Fruit fly (Drosophila melanogaster) Kc167 (cell line): ENCODE data around the gene CG10973.

Experiments used
- Myc ChIP-seq: fragments of >200 bp; optimal IDR thresholded peaks from 2 replicates; lab custom pipeline; 2017; ENCODE audit warnings: missing external identifiers
- Sin3A ChIP-seq: fragments of >200 bp; optimal IDR thresholded peaks from 2 replicates; lab custom pipeline; 2018; ENCODE audit warnings: missing external identifiers
- h ChIP-seq: fragments of >200 bp; optimal IDR thresholded peaks from 3 replicates; lab custom pipeline; 2018; ENCODE audit warnings: missing external identifiers
- insv ChIP-seq: fragments of >200 bp; optimal IDR thresholded peaks from 3 replicates; lab custom pipeline; 2018; ENCODE audit warnings: missing external identifiers
- psq ChIP-seq: fragments of >200 bp; optimal IDR thresholded peaks from 2 replicates; lab custom pipeline; 2017; ENCODE audit warnings: missing external identifiers
- ttk ChIP-seq: sonication (Bioruptor generic); optimal IDR thresholded peaks from 2 replicates; lab custom pipeline; 2017; ENCODE audit warnings: missing external identifiers

Gene CG10973

DNA sequence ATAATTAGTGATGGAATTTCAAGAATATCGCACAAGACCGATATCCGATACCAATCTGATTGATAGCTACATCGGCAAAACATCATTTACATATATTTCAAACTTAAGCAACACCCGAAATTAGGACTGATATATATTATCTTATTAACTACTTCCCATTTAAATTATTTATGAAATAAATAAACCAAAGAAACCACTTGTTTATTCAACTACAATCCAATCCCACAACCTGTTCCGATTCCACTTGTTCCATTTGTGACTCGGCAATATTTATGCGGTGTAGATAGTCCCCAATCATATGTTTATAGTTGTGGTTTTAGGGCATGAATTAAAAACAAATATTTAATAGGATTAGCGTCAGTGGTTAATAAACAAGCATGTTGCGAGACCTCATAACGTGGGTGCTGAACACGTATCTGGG, at the start of gene CG10973, which contains the start of gene Vps13D:
Gene CG10973 (minus strand): TSS at position 6 of the 421 bp plus-strand sequence.
Gene Vps13D (plus strand): TSS at position 281 of the 421 bp plus-strand sequence.
- no peak for TF ChIP-seq h
- no peak for TF ChIP-seq psq (lab: Kevin White, UChicago)
- TF ChIP-seq insv (lab: Kevin White, UChicago), result no peak
- no peak for TF ChIP-seq ttk

DNA sequence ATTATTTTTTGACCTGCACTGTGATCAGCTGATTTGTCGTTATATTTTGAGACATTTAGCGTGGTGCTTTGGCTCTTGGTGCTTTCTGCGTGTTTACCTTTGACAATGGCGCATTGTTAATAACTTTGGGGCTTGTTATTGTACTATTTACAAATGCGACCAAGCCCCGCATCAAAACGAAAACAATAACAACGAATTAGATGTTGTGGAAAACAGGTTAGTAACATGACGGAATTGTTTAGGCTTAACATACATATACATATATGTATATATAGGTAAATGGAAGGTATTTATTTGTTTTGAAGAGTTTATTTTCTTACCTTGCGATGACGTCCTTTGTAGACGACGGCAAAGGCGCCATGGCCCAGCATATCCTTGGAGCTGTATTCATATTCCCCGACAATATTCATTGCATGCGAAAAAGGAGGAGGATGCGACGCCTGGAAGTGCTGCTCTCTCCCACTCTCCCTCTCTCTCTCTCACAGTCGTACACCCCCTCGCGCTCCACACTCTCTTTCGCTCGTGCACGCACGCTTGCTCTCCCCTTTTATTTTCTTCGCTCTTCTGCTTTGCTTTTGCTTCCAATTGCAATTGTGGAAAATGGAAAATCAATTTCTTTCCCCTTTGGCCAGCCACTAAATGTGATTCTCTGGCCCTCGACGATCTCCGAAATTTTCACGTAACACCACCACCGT, 49.6 kb upstream of the CG10973 start:
- TF ChIP-seq insv (lab: Kevin White, UChicago) (no peak), ttk (no peak), psq (lab: Kevin White, UChicago) (no peak), h (no peak), Sin3A (lab: Kevin White, UChicago) (no peak), Myc (lab: Kevin White, UChicago) (no peak)

DNA sequence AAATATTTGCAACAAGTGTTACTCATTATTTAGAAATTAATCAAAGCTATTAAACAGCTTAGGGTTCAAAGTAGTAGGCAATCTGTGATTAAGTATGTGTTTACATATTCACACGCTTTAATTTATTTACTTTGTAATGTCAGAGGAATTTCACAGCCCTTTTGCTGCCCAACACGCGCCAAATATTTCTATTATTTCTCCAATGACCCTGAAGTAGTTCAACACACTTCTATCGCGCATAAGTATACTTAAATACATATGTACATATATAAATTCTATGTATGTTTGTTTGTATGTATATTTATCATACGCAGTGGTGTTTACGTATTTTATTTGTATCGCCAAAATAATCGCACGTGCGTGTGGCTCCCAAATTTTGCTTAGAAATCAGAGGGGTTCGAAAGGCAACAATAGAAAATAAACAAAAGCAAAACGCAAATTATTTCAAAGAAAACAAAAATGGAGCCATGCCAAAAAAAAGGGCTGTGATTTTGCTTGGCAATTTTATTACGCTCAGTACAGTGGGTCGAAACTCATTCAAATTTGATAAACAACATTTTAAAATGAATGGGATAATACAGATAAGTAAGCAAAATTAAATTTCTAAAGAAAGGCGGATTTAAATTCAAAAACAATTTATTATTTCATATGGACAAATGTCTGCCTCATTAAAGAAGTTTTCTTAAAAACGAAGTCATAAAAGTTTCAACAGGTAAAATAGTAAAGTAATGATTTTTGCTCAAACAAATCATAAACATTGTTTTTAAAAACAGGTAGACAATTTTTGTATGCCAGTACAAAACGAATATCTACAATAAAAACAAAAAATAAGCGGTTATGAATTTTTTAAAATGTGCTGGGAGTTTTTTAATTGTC, 48.8 kb upstream of the CG10973 start:
- TF ChIP-seq h, result no peak
- no peak for TF ChIP-seq Myc (lab: Kevin White, UChicago)
- no peak for TF ChIP-seq insv (lab: Kevin White, UChicago)
- TF ChIP-seq psq (lab: Kevin White, UChicago), result no peak
- no peak for TF ChIP-seq ttk
- TF ChIP-seq Sin3A (lab: Kevin White, UChicago), result no peak

DNA sequence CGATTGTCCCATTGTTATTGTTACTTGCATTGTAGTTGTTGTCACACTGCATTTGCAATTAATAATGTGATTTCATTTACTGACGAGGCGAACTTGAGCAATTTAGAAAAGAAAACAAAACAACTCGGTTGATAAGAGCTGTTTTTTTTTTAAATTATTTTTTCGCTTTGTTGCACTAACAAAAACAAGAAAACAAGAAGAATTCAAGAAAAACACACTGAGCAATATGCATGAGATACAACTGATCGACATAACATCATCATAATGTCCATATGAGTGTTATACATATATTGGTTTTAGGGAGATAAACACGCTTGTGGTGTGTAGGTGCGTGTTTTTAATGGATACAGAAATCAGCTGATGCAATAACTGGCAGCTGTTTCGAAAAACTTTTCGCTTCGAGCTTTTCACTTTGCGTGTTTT, 47.9 kb upstream of the CG10973 start:
- TF ChIP-seq psq (lab: Kevin White, UChicago) (no peak), ttk (no peak), Myc (lab: Kevin White, UChicago) (no peak), Sin3A (lab: Kevin White, UChicago) (no peak), insv (lab: Kevin White, UChicago) (no peak), h (no peak)

DNA sequence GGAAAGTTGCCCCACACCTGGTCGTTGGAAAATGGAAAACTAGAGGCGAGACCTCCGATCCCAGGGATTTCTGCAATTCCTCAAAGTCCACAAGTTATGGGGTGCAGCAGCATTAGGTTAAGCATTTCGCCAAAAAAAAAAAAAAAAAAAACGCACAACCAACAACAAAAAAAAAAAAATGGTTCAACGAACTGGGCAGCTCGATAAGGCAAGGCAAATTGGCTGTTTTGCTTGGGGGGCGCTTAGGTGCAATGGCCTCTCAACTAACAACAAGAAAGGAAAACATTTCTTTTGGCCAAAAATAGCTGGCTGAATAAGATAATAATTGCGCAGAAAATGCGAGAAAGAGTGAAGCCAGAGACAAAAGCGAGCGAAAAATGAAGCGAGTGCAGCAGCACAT, 45.6 kb upstream of the CG10973 start:
- TF ChIP-seq psq (lab: Kevin White, UChicago) (no peak), Myc (lab: Kevin White, UChicago) (no peak), h (no peak)

DNA sequence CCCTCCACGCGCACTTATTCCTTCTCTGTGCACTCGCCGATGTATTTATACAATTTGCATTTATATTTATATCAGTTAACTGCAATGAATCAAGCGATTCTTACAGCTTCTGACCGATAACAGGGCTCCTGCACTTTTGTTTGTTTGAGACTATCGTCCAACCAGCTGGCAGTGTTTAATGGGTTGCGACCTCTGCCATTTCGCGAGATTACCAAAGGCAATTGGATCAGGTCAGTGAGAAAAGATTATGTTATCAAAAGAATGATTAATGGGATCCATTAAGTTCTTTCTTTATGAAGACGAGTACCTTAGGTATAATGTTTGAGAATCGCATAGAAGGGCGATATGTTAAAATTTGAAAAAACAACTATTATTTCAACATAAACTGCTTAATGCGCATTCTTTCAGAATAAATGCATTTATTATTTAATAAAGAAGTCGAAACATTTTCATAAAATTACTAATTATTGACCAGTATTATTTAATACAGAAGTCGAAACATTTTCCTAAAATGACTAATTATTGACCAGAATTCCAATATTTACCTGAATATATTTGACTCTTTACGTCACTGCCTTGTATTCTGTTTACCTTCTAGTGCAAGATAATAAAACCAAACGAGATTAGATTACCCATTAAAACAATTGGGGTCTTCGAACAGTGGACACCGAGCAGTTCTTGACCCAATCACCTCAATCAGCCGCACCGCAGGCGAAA, 45.0 kb upstream of the CG10973 start:
- TF ChIP-seq insv (lab: Kevin White, UChicago), result no peak
- TF ChIP-seq h, result no peak
- no peak for TF ChIP-seq Sin3A (lab: Kevin White, UChicago)
- TF ChIP-seq Myc (lab: Kevin White, UChicago), result no peak
- TF ChIP-seq ttk, result no peak
- no peak for TF ChIP-seq psq (lab: Kevin White, UChicago)

DNA sequence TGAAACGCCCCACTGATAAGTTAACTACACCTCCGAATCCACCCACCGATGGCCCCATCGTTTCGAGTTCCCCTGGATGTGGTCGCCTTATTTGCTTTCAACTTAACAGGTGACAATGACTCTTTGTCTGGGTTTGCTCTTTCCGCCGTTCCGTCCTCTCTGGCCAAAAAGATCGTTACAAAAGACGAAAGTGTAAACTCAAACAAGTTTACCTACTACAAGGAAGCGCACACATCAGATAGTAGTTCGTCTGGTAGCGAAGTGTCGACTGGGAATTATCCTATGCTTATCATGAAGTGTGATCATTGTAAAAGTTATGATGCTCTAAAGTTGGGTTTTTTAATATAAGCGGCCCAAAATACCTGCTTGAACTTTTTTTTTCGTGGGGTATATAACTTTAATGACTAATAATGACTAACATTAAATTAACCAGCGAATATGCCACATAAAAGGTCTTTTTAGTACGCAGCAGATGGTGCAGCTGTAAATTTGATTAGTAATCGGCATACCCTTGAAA, 44.3 kb upstream of the CG10973 start:
- TF ChIP-seq h (no peak), ttk (no peak), Sin3A (lab: Kevin White, UChicago) (no peak), insv (lab: Kevin White, UChicago) (no peak), Myc (lab: Kevin White, UChicago) (no peak), psq (lab: Kevin White, UChicago) (no peak)

DNA sequence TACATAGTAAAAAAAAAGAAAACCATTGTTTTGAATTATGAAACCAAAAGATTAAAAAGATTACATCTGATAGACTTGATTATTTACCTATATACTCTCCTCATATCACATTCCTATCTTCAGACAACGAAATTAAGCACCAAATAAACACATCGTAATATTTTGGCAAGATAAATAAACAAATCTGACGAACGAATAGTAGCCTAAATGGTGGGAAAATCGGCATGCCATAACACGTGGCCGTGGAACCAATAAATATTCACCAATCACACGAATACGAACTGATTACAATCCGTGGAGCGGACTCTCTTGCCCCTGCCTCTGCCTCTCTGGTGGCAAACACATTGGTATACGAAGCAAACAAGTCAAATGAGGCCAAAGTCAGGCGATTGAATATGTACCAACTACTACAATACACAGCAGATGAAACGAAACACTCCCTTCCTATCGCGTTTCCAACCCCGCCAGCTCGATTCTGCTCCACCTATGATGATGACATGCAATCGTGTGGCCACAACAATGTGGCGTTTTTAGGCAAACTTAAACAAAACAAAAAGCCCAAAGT, 41.6 kb upstream of the CG10973 start:
- no peak for TF ChIP-seq Myc (lab: Kevin White, UChicago)
- no peak for TF ChIP-seq Sin3A (lab: Kevin White, UChicago)
- no peak for TF ChIP-seq h
- no peak for TF ChIP-seq psq (lab: Kevin White, UChicago)
- TF ChIP-seq insv (lab: Kevin White, UChicago), result no peak
- no peak for TF ChIP-seq ttk

DNA sequence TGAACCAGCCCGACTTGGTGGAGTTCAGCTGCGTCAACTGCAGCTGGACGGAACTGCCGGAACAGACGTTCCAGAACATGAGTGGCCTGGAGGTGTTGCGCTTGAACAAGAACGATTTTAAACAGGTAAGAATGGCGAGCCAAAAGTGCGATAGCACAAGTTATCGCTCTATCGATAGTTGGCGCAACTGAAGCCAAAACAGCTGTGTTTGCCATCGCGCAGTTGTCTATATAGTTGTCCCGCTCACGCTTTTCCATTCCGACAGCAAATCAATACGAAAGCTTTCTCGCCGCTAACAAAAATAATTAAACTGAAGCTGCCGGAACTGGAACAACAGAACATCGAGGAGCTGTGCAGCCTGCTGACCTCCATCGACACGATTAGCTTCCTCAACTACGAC, 40.0 kb upstream of the CG10973 start:
- TF ChIP-seq Myc (lab: Kevin White, UChicago) (no peak), h (no peak), insv (lab: Kevin White, UChicago) (no peak), ttk (no peak), psq (lab: Kevin White, UChicago) (no peak), Sin3A (lab: Kevin White, UChicago) (no peak)

DNA sequence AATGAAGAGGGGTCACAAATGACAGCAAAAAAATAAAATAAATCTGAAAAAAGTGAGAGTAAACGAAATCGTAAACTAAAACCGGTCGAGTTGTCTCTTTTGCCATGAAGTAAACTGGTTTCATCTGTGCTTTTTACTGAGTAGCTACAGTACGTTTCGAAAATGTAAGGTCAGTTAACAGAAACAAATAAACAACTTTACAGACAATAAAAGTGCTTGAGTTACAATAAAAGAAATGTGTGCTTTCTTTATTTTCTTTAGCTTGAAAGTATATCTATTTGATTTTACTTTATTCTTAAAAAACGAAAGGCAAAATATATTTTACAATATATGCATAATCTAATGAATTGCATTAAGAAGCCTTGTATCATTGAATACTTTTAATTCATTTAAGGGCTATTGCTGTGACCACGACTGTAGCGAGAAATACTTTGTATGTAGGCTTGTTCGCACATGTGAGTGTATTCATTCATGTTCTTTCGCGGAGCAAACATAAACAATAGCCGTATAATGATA, 38.4 kb upstream of the CG10973 start:
- TF ChIP-seq h (no peak), ttk (no peak), Myc (lab: Kevin White, UChicago) (no peak), psq (lab: Kevin White, UChicago) (no peak), insv (lab: Kevin White, UChicago) (no peak), Sin3A (lab: Kevin White, UChicago) (no peak)

DNA sequence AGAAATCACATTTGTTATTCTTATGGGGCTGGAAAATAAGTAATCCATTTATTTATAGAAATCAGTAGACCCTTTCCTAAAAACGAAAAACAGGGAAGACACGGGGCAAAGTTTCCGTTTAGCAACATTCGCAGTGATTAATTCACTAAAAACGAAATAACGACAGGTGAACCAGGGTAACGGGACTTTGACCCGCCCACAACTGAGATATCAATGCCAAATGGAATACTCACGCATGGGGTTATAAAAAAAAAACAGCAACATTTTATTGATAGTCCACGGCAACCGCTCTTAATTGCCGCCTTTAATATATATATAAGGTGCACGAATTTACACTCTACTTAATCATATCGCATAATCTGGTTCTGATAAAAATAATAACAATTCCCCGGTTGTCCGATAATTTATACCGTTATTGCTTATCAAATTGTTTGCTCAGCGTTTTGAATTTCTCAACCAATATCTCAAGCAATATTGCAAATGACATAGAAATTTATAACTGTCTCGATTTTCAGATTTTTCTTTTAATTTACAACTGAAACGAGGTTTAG, 37.2 kb upstream of the CG10973 start:
- TF ChIP-seq h, result no peak
- TF ChIP-seq psq (lab: Kevin White, UChicago), result no peak
- TF ChIP-seq ttk, result no peak
- TF ChIP-seq Myc (lab: Kevin White, UChicago), result no peak
